Worm (Caenorhabditis elegans) whole organism, L3 larva: ENCODE data around the gene F46F5.16.

ENCODE experiments used
- nhr-11 ChIP-seq: fragments of 150-350 bp; optimal IDR thresholded peaks from 2 replicates; lab custom pipeline; 2014; ENCODE audit warnings: missing biosample characterization, missing genetic modification characterization
- pqm-1 ChIP-seq: fragments of 150-350 bp; optimal IDR thresholded peaks from 2 replicates; lab custom pipeline; 2017; ENCODE audit warnings: missing biosample characterization, missing genetic modification characterization, inconsistent platforms
- skn-1 ChIP-seq: fragments of 150-350 bp; optimal IDR thresholded peaks from 2 replicates; lab custom pipeline; 2014; ENCODE audit warnings: missing biosample characterization, missing genetic modification characterization

DNA sequence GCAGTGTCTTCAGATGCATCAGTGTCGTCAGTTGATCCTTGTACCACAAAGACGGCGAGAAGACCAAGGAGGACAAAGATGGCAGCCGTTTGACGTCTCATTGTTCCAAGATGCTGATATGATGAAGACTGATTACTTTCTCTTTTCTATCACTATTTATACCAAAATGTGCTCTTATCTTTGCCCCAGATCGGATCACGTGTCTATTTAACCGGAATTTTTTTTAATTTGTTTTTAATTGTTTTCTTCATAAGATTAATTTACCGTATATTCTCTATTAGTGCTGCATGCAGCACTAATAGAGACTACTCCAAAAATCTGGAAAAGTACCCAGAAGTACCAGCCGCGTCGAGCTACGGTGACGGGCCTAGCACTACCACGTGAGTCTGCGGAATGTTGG, 27.7 kb downstream of the F46F5.16 start, which contains the start of gene msrp-3:
- no peak for TF ChIP-seq nhr-11 (tag; lab: Kevin White, UChicago)
- no peak for TF ChIP-seq skn-1
- TF ChIP-seq pqm-1 (tag; lab: Kevin White, UChicago): no peak
